Worm (Caenorhabditis elegans) whole organism, L1 larva: Measurements from ENCODE around the gene selt-1.1.

ENCODE experiments used
- lin-13 ChIP-seq: fragments of 150-350 bp; optimal IDR thresholded peaks from 2 replicates; lab custom pipeline; 2014; ENCODE audit warnings: missing biosample characterization, missing genetic modification reagents, missing genetic modification characterization
- mef-2 ChIP-seq: fragments of 150-350 bp; optimal IDR thresholded peaks from 2 replicates; lab custom pipeline; 2014; ENCODE audit warnings: missing biosample characterization, missing genetic modification characterization
- nhr-20 ChIP-seq: sonication (generic microtip); optimal IDR thresholded peaks from 2 replicates; lab custom pipeline; 2016; ENCODE audit warnings: mild to moderate bottlenecking, missing genetic modification characterization, missing compliant biosample characterization
- nhr-28 ChIP-seq: fragments of 150-350 bp; optimal IDR thresholded peaks from 2 replicates; lab custom pipeline; 2014; ENCODE audit warnings: missing biosample characterization, missing genetic modification characterization
- nhr-85 ChIP-seq: sonication (generic microtip); peaks from one replicate; lab custom pipeline; 2016; ENCODE audit warnings: missing genetic modification characterization, inconsistent platforms, missing compliant biosample characterization
- nhr-90 ChIP-seq: sonication (generic microtip); optimal IDR thresholded peaks from 2 replicates; lab custom pipeline; 2016; ENCODE audit warnings: mild to moderate bottlenecking, missing genetic modification characterization, missing compliant biosample characterization; ENCODE audit not compliant: poor library complexity
- snpc-4 ChIP-seq: fragments of 150-350 bp; optimal IDR thresholded peaks from 2 replicates; lab custom pipeline; 2014; ENCODE audit warnings: missing biosample characterization, missing genetic modification characterization
- unc-62 ChIP-seq: fragments of 150-350 bp; optimal IDR thresholded peaks from 2 replicates; lab custom pipeline; 2014; ENCODE audit warnings: missing biosample characterization, missing genetic modification reagents, missing genetic modification characterization

DNA sequence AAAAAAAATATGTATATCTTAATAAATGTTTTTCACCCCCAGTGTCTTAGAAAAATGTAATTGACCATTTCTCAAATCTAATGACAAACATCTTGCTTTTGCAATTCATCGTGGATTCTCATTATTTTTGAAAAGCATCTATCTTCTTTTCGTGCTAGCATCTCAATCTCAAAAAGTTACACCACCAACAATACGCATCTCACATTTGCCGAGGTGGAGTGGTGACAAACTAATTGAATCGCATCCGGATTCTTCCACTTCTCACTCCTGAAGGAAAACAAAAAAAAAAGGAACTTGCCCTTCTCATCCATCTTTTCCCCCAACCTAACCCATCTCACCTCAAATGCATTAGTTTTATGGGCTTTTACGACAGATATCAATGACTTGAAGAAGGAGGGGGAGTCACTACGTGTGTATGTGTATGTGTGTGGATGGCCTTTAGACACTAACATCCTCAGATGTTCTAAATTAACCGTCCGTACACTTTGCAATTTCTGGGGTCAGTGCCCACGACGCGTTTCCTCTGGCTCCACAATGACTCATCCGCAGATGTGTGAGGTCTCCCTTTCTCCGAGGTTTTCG is 1.2 kb upstream of the selt-1.1 start:
- TF ChIP-seq nhr-90 (no peak), snpc-4 (tag; lab: Kevin White, UChicago) (no peak), mef-2 (tag; lab: Kevin White, UChicago) (no peak), unc-62 (GFP tag; lab: Kevin White, UChicago) (no peak), nhr-85 (tag; lab: Kevin White, UChicago) (no peak), nhr-28 (tag; lab: Kevin White, UChicago) (no peak), nhr-20 (tag; lab: Kevin White, UChicago) (no peak), lin-13 (GFP tag; lab: Kevin White, UChicago) (no peak)
